Worm (Caenorhabditis elegans) whole organism, late embryonic: ENCODE data around the gene col-153.

Experiments used
- C38D4.7 ChIP-seq: fragments of 200-800 bp; sonication (Bioruptor generic); optimal IDR thresholded peaks from 2 replicates; lab custom pipeline; 2018; ENCODE audit warnings: mild to moderate bottlenecking, missing genetic modification characterization, moderate library complexity, missing compliant biosample characterization
- ama-1 ChIP-seq: fragments of 150-350 bp; optimal IDR thresholded peaks from 2 replicates; lab custom pipeline; 2014
- ceh-14 ChIP-seq: sonication (generic microtip); optimal IDR thresholded peaks from 2 replicates; lab custom pipeline; 2016; ENCODE audit warnings: missing genotype, missing genetic modification characterization, missing compliant biosample characterization
- ceh-2 ChIP-seq: sonication (generic microtip); optimal IDR thresholded peaks from 2 replicates; lab custom pipeline; 2016; ENCODE audit warnings: missing genotype, missing genetic modification characterization, missing compliant biosample characterization
- ceh-22 ChIP-seq: sonication (generic microtip); optimal IDR thresholded peaks from 2 replicates; lab custom pipeline; 2017; ENCODE audit warnings: missing biosample characterization, missing genetic modification characterization
- ceh-24 ChIP-seq: sonication (generic microtip); optimal IDR thresholded peaks from 2 replicates; lab custom pipeline; 2016; ENCODE audit warnings: mild to moderate bottlenecking, missing genetic modification characterization, missing compliant biosample characterization
- ceh-30 ChIP-seq: fragments of 150-350 bp; optimal IDR thresholded peaks from 2 replicates; lab custom pipeline; 2014; ENCODE audit warnings: missing biosample characterization, missing genetic modification characterization
- ceh-31 ChIP-seq: sonication (generic microtip); optimal IDR thresholded peaks from 2 replicates; lab custom pipeline; 2016; ENCODE audit warnings: missing genetic modification characterization, missing compliant biosample characterization
- ceh-45 ChIP-seq: fragments of 200-800 bp; sonication (Bioruptor generic); IDR thresholded peaks from 2 replicates; pipeline ENCODE4 v1.3.6; 2022; ENCODE audit warnings: missing genetic modification reagents, missing genetic modification characterization, missing compliant biosample characterization
- ceh-48 ChIP-seq: sonication (generic microtip); optimal IDR thresholded peaks from 2 replicates; lab custom pipeline; 2016; ENCODE audit warnings: missing genetic modification characterization, inconsistent platforms, missing compliant biosample characterization
- dve-1 ChIP-seq: sonication (generic microtip); optimal IDR thresholded peaks from 2 replicates; lab custom pipeline; 2017; ENCODE audit warnings: antibody characterized with exemption, mild to moderate bottlenecking, missing genetic modification characterization, missing compliant biosample characterization
- elt-2 ChIP-seq: sonication (generic microtip); optimal IDR thresholded peaks from 2 replicates; lab custom pipeline; 2016; ENCODE audit warnings: missing genetic modification reagents, missing genetic modification characterization, missing compliant biosample characterization
- elt-4 ChIP-seq: sonication (generic microtip); optimal IDR thresholded peaks from 2 replicates; lab custom pipeline; 2016; ENCODE audit warnings: missing genetic modification characterization, missing compliant biosample characterization
- fkh-10 ChIP-seq: fragments of 150-350 bp; optimal IDR thresholded peaks from 2 replicates; lab custom pipeline; 2014; ENCODE audit warnings: missing biosample characterization, missing genetic modification reagents, missing genetic modification characterization
- fkh-6 ChIP-seq: sonication (generic microtip); optimal IDR thresholded peaks from 2 replicates; lab custom pipeline; 2016; ENCODE audit warnings: missing genetic modification characterization, missing compliant biosample characterization
- gmeb-2 ChIP-seq: sonication (generic microtip); optimal IDR thresholded peaks from 2 replicates; lab custom pipeline; 2016; ENCODE audit warnings: missing genetic modification characterization, inconsistent platforms, missing compliant biosample characterization
- hlh-30 ChIP-seq: sonication (generic microtip); optimal IDR thresholded peaks from 2 replicates; lab custom pipeline; 2017; ENCODE audit warnings: antibody characterized with exemption, missing genetic modification characterization, missing compliant biosample characterization; ENCODE audit not compliant: insufficient read depth
- hlh-8 ChIP-seq: sonication (generic microtip); optimal IDR thresholded peaks from 2 replicates; lab custom pipeline; 2016; ENCODE audit warnings: missing genotype, missing genetic modification characterization, missing compliant biosample characterization
- lin-11 ChIP-seq: fragments of 200-800 bp; sonication (Bioruptor generic); optimal IDR thresholded peaks from 2 replicates; lab custom pipeline; 2018; ENCODE audit warnings: mild to moderate bottlenecking, missing genetic modification characterization, missing compliant biosample characterization
- madf-2 ChIP-seq: sonication (generic microtip); optimal IDR thresholded peaks from 2 replicates; lab custom pipeline; 2017; ENCODE audit warnings: missing genetic modification characterization, missing compliant biosample characterization
- nfya-1 ChIP-seq: sonication (generic microtip); optimal IDR thresholded peaks from 2 replicates; lab custom pipeline; 2017; ENCODE audit warnings: missing genetic modification characterization, mild to moderate bottlenecking, missing compliant biosample characterization, antibody characterized with exemption, moderate library complexity
- nhr-11 ChIP-seq: fragments of 150-350 bp; optimal IDR thresholded peaks from 2 replicates; lab custom pipeline; 2014; ENCODE audit warnings: missing biosample characterization, missing genetic modification characterization
- nhr-232 ChIP-seq: sonication (generic microtip); optimal IDR thresholded peaks from 2 replicates; lab custom pipeline; 2016; ENCODE audit warnings: missing genetic modification characterization, missing compliant biosample characterization
- pag-3 ChIP-seq: sonication (generic microtip); optimal IDR thresholded peaks from 2 replicates; lab custom pipeline; 2016; ENCODE audit warnings: missing compliant biosample characterization, missing genetic modification characterization, borderline replicate concordance
- pat-9 ChIP-seq: fragments of 200-800 bp; sonication (Bioruptor generic); optimal IDR thresholded peaks from 2 replicates; lab custom pipeline; 2018; ENCODE audit warnings: mild to moderate bottlenecking, missing genetic modification characterization, moderate library complexity, missing compliant biosample characterization
- pha-2 ChIP-seq: sonication (generic microtip); optimal IDR thresholded peaks from 2 replicates; lab custom pipeline; 2017; ENCODE audit warnings: mild to moderate bottlenecking, missing genetic modification characterization, missing compliant biosample characterization
- pha-4 ChIP-seq: fragments of 150-350 bp; optimal IDR thresholded peaks from 2 replicates; lab custom pipeline; 2018; ENCODE audit warnings: missing biosample characterization, missing genetic modification reagents, missing genetic modification characterization
- pqm-1 ChIP-seq: sonication (generic microtip); optimal IDR thresholded peaks from 2 replicates; lab custom pipeline; 2016; ENCODE audit warnings: missing genetic modification characterization, missing compliant biosample characterization
- sdc-2 ChIP-seq: sonication (generic microtip); optimal IDR thresholded peaks from 2 replicates; lab custom pipeline; 2016; ENCODE audit warnings: missing genotype, missing genetic modification characterization, missing compliant biosample characterization
- sox-2 ChIP-seq: fragments of 200-800 bp; sonication (Bioruptor generic); IDR thresholded peaks from 2 replicates; pipeline ENCODE4 v1.3.6; 2022; ENCODE audit warnings: missing genetic modification reagents, missing genetic modification characterization, missing compliant biosample characterization
- sox-4 ChIP-seq: sonication (generic microtip); optimal IDR thresholded peaks from 2 replicates; lab custom pipeline; 2017; ENCODE audit warnings: mild to moderate bottlenecking, missing genetic modification characterization, inconsistent platforms, missing compliant biosample characterization
- syd-9 ChIP-seq: sonication (generic microtip); optimal IDR thresholded peaks from 2 replicates; lab custom pipeline; 2016; ENCODE audit warnings: mild to moderate bottlenecking, missing genetic modification characterization, moderate library complexity, missing compliant biosample characterization
- ttx-3 ChIP-seq: sonication (generic microtip); optimal IDR thresholded peaks from 2 replicates; lab custom pipeline; 2016; ENCODE audit warnings: missing genetic modification reagents, missing genetic modification characterization, missing compliant biosample characterization
- unc-3 ChIP-seq, 2 experiments: fragments of 200-800 bp in 1 of 2; sonication (Bioruptor generic) in 1 of 2; sonication (generic microtip) in 1 of 2; conservative IDR thresholded peaks in 1 of 2; optimal IDR thresholded peaks in 1 of 2; 2 replicates each; pipeline versions ENCODE4 v1.3.6 to Lab custom; 2016 to 2022; ENCODE audit warnings: missing compliant biosample characterization in 2 of 2, missing genetic modification characterization in 2 of 2, missing genetic modification reagents in 1 of 2
- unc-42 ChIP-seq: sonication (generic microtip); optimal IDR thresholded peaks from 2 replicates; lab custom pipeline; 2016; ENCODE audit warnings: missing genotype, missing genetic modification characterization, missing compliant biosample characterization
- unc-55 ChIP-seq: sonication (generic microtip); optimal IDR thresholded peaks from 2 replicates; lab custom pipeline; 2017; ENCODE audit warnings: missing biosample characterization, missing genetic modification reagents, missing genetic modification characterization
- unc-86 ChIP-seq: sonication (generic microtip); optimal IDR thresholded peaks from 2 replicates; lab custom pipeline; 2016; ENCODE audit warnings: missing genetic modification characterization, missing compliant biosample characterization

col-153 gene

DNA sequence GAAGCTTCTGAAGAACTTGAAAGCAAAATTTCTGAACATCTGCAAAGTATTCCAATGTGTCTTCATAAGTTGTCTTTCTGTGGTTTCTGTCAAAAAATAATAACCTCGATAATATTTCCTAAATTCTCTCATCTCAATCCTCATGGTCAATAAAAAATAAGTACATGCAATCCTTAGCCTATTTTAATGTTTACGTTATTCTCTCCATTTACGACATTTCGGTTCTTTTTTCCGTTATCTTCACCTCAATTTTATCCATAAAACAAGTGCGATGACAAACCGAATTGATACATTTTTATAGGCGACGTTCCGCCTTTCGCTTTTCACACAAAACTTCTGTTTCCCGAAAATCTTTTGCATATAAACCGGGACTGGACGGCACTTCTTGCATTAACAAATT lies at the start of gene col-153:
TSS of gene col-153 (plus strand) at position 301 of the 400 bp plus-strand sequence.
- no peak for TF ChIP-seq hlh-8 (tag; lab: Kevin White, UChicago)
- no peak for TF ChIP-seq ceh-14
- no peak for TF ChIP-seq syd-9
- TF ChIP-seq ama-1 (lab: Kevin White, UChicago) = no peak
- no peak for TF ChIP-seq nhr-232 (tag; lab: Kevin White, UChicago)
- no peak for TF ChIP-seq unc-86 (tag; lab: Kevin White, UChicago)
- no peak for TF ChIP-seq ceh-22 (tag; lab: Kevin White, UChicago)
- TF ChIP-seq unc-3 (GFP tag; conservative IDR thresholded peaks at IDR 0.05; lab: Robert Waterston, UW) = no peak
- no peak for TF ChIP-seq unc-3 (tag; optimal IDR thresholded peaks at IDR 0.05; lab: Kevin White, UChicago)
- TF ChIP-seq ttx-3 (tag; lab: Kevin White, UChicago) = no peak
- TF ChIP-seq sox-4 = no peak
- TF ChIP-seq gmeb-2 = no peak
- no peak for TF ChIP-seq nhr-11
- TF ChIP-seq ceh-24 (tag; lab: Kevin White, UChicago) = no peak
- no peak for TF ChIP-seq sdc-2 (tag; lab: Kevin White, UChicago)
- no peak for TF ChIP-seq elt-2 (tag; lab: Kevin White, UChicago)
- TF ChIP-seq pha-4 (tag; lab: Kevin White, UChicago) = no peak
- TF ChIP-seq pha-2 (tag; lab: Kevin White, UChicago) = no peak
- TF ChIP-seq unc-55 = no peak
- TF ChIP-seq, all 69 proteins: peak for 0

DNA sequence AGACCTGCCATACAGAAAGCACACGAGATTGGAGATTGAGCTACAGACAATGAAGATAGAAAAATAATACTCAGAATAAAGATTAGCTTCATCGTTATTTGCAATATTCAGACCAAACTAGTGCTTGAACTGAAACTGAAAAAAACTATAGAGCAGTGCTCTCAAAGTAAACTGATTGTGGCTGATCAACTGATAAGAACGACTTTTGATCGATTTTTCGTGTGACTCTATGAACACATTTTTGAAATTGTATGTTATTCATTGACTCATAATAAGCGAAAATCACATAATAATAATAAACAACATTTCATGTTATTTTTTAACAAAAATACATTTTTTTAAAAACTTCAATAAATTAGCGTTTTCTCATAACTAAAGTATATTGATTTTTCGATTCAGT lies 48.5 kb upstream of the col-153 start, which contains the start of gene spp-16:
TSS of gene spp-16 (minus strand) at position 179 of the 400 bp plus-strand sequence.
- no peak for TF ChIP-seq nhr-11
- TF ChIP-seq, all 69 proteins: peak for 0

DNA sequence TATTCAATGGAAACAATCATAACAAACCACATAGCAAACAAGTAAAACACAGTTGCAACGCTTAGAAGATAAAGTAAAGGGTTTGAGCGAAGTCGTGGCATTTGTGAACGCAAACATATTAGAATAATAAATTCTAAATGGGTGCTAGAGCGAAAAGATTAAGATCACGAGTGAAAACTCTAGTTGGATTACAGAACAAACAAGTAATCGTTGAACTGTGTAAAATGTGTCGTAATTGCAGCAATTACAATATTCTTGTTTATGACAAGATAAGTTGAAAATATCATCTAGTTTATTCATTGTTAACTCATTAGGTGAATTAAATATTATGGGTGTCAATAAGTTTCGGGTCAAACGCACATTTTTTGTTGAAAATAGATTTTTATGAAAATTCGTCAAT lies 46.9 kb upstream of the col-153 start, which contains the start of gene F32D8.8:
TSS of gene F32D8.8 (minus strand) at position 101 of the 400 bp plus-strand sequence.
- no peak for TF ChIP-seq pag-3 (tag; lab: Kevin White, UChicago)

DNA sequence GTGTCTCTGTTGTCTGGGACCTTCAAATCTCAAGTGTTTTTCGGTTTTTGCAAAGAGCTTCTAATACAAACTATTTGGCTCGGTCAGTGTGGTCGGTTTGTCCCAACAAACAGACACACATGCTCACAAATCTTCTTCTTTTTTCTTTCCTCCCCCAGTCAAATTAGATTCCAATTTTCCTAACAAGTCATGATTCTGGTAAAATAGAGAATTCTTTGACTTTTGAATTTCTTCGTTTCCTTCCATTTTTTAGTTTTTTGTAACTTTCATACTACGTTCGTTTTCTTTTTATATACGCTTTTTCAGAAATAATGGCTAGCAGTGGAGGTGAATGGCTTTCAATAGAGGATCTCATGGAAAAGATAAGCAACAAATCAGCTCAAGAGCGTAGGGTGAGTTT lies 45.9 kb upstream of the col-153 start, which contains the start of gene F32D8.15:
TSS of gene F32D8.15 (plus strand) at position 301 of the 400 bp plus-strand sequence.
- TF ChIP-seq unc-42 (tag; lab: Kevin White, UChicago) (peak; percentile 23), ttx-3 (tag; lab: Kevin White, UChicago) (no peak)
- TF ChIP-seq, all 69 proteins: peak for 1

DNA sequence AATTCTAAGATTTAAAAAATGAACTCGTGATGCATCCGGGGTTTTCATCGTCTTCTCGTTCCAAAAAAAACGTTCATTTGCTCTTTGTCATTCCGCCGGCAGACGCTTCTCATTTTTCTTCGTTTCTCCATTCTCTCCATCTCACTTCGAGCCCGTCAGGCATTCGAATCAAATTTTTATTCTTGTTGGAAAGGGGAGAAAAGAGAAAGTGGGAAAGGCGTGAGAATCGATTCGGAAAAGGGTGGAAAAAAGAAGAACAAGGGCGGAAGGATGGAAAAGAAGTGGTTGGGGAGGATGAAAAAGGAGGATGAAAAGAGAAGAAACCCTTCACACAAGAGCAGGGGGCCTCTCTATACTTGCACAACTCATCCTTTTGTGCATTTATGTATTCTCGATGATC lies 44.8 kb upstream of the col-153 start:
- peak; percentile 9 for TF ChIP-seq ceh-31 (tag; lab: Kevin White, UChicago)
- no peak for TF ChIP-seq ceh-45 (GFP tag; lab: Robert Waterston, UW)
- no peak for TF ChIP-seq ceh-2 (tag; lab: Kevin White, UChicago)
- peak; percentile 58 for TF ChIP-seq unc-42 (tag; lab: Kevin White, UChicago)
- TF ChIP-seq ceh-48 (tag; lab: Kevin White, UChicago) = peak; percentile 18

DNA sequence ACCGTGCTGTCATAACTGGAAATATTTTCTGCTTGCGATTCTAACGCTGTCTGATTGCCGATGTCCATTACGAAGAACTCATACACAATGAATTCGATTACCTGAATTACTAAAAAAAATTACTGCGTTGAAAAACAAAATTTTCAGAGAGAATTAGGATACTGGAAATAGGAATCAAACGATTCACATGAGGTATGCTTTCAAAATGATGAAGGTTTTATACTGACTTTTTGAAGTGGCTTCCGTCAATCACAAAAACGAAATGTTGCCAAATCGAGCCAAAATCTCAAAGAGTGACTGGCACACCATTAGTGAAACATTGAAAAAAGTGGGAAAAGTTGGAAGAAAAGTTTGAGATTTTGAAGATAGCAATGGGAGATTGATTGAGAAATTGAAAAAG lies 40.5 kb upstream of the col-153 start, which contains the start of gene zzz-1:
TSS of gene zzz-1 (minus strand) at position 101 of the 400 bp plus-strand sequence.
- TF ChIP-seq pag-3 (tag; lab: Kevin White, UChicago) = no peak
- TF ChIP-seq unc-86 (tag; lab: Kevin White, UChicago) = no peak
- no peak for TF ChIP-seq nfya-1 (tag; lab: Kevin White, UChicago)
- no peak for TF ChIP-seq pat-9 (tag; lab: Kevin White, UChicago)
- no peak for TF ChIP-seq dve-1 (tag; lab: Kevin White, UChicago)
- TF ChIP-seq hlh-30 (tag; lab: Kevin White, UChicago) = no peak
- TF ChIP-seq madf-2 = no peak
- TF ChIP-seq fkh-10 = no peak
- no peak for TF ChIP-seq sox-2 (GFP tag; lab: Robert Waterston, UW)
- no peak for TF ChIP-seq unc-3 (GFP tag; conservative IDR thresholded peaks at IDR 0.05; lab: Robert Waterston, UW)
- TF ChIP-seq unc-3 (tag; optimal IDR thresholded peaks at IDR 0.05; lab: Kevin White, UChicago) = no peak
- TF ChIP-seq C38D4.7 (GFP tag; lab: Kevin White, UChicago) = no peak
- no peak for TF ChIP-seq fkh-6 (tag; lab: Kevin White, UChicago)
- no peak for TF ChIP-seq ceh-30 (tag; lab: Kevin White, UChicago)
- TF ChIP-seq elt-4 (tag; lab: Kevin White, UChicago) = no peak
- TF ChIP-seq ama-1 (lab: Kevin White, UChicago) = no peak
- TF ChIP-seq pqm-1 (tag; lab: Kevin White, UChicago) = no peak
- no peak for TF ChIP-seq ceh-48 (tag; lab: Kevin White, UChicago)
- TF ChIP-seq lin-11 (tag; lab: Kevin White, UChicago) = no peak
